Worm (Caenorhabditis elegans) whole organism, early embryonic: ENCODE measurements around the gene nop-1.

Source experiments
- B0310.2 ChIP-seq: sonication (generic microtip); optimal IDR thresholded peaks from 2 replicates; lab custom pipeline; 2016; ENCODE audit warnings: mild to moderate bottlenecking, missing genetic modification characterization, missing compliant biosample characterization
- F13C5.2 ChIP-seq: sonication (generic microtip); optimal IDR thresholded peaks from 2 replicates; lab custom pipeline; 2017; ENCODE audit warnings: mild to moderate bottlenecking, missing genetic modification characterization, inconsistent platforms, missing compliant biosample characterization
- ama-1 ChIP-seq: fragments of 150-350 bp; optimal IDR thresholded peaks from 2 replicates; lab custom pipeline; 2014
- ceh-36 ChIP-seq: sonication (generic microtip); optimal IDR thresholded peaks from 2 replicates; lab custom pipeline; 2016; ENCODE audit warnings: missing genetic modification characterization, inconsistent platforms, missing compliant biosample characterization
- ets-7 ChIP-seq: sonication (generic microtip); optimal IDR thresholded peaks from 2 replicates; lab custom pipeline; 2016; ENCODE audit warnings: missing genotype, missing genetic modification characterization, missing compliant biosample characterization
- flt-1 ChIP-seq: fragments of 200-800 bp; sonication (Bioruptor generic); IDR thresholded peaks from 2 replicates; pipeline ENCODE4 v1.3.6; 2022; ENCODE audit warnings: missing genetic modification characterization, missing compliant biosample characterization
- hmbx-1 ChIP-seq: sonication (generic microtip); optimal IDR thresholded peaks from 2 replicates; lab custom pipeline; 2016; ENCODE audit warnings: mild to moderate bottlenecking, missing genetic modification characterization, missing compliant biosample characterization
- hmg-4 ChIP-seq: fragments of 200-800 bp; sonication (Bioruptor generic); optimal IDR thresholded peaks from 2 replicates; lab custom pipeline; 2018; ENCODE audit warnings: mild to moderate bottlenecking, missing genetic modification characterization, missing compliant biosample characterization
- hnd-1 ChIP-seq: sonication (generic microtip); optimal IDR thresholded peaks from 2 replicates; lab custom pipeline; 2016; ENCODE audit warnings: missing genetic modification characterization, missing compliant biosample characterization
- scrt-1 ChIP-seq: fragments of 200-800 bp; sonication (Bioruptor generic); IDR thresholded peaks from 2 replicates; pipeline ENCODE4 v1.3.6; 2022; ENCODE audit warnings: missing genetic modification characterization, missing compliant biosample characterization
- sea-1 ChIP-seq: fragments of 200-800 bp; sonication (Bioruptor generic); conservative IDR thresholded peaks from 2 replicates; pipeline ENCODE4 v1.3.6; 2022; ENCODE audit warnings: missing genetic modification characterization, missing compliant biosample characterization
- tbx-11 ChIP-seq: fragments of 200-800 bp; sonication (Bioruptor generic); IDR thresholded peaks from 2 replicates; pipeline ENCODE4 v1.3.6; 2022; ENCODE audit warnings: missing genetic modification characterization, missing compliant biosample characterization
- tra-4 ChIP-seq: sonication (generic microtip); optimal IDR thresholded peaks from 2 replicates; lab custom pipeline; 2017; ENCODE audit warnings: missing genetic modification characterization, missing compliant biosample characterization

DNA sequence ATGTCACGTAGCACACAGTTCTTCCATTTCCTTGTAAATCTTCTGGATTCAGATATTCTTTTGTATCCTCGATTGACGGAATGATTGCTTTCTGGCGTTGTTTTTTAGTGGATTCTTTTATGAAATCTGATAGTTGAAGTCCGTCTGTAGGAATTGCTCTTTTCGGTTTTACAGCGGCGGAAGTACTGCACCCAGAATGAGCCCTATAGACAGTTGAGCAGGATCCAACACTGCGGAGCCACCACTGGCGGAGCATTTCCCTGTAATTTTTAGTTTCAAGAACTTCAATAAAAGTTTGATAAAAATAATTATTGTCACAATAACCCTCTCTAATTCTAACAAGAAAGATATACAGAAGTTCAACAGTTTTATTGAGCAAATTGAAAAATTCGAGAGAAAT, 12.7 kb upstream of the nop-1 start, which contains the start of gene F25B5.5:
- TF ChIP-seq hmg-4 (GFP tag; lab: Kevin White, UChicago) (no peak), ama-1 (lab: Kevin White, UChicago) (no peak), F13C5.2 (tag; lab: Kevin White, UChicago) (no peak), sea-1 (GFP tag; lab: Robert Waterston, UW) (no peak), tbx-11 (GFP tag; lab: Robert Waterston, UW) (no peak), flt-1 (GFP tag; lab: Robert Waterston, UW) (no peak), ceh-36 (tag; lab: Kevin White, UChicago) (no peak), hnd-1 (tag; lab: Kevin White, UChicago) (no peak), ets-7 (tag; lab: Kevin White, UChicago) (no peak), tra-4 (tag; lab: Kevin White, UChicago) (no peak), scrt-1 (GFP tag; lab: Robert Waterston, UW) (no peak), B0310.2 (no peak), hmbx-1 (tag; lab: Kevin White, UChicago) (no peak)
